Worm (Caenorhabditis elegans) whole organism, L4/young adult: ENCODE data around the gene F38B7.2.

Source experiments
- dao-5 ChIP-seq: sonication (generic microtip); optimal IDR thresholded peaks from 2 replicates; lab custom pipeline; 2016; ENCODE audit warnings: missing genotype, missing genetic modification characterization, moderate library complexity, missing compliant biosample characterization
- him-1 ChIP-seq: sonication (generic microtip); optimal IDR thresholded peaks from 2 replicates; lab custom pipeline; 2016; ENCODE audit warnings: missing genotype, missing genetic modification reagents, missing genetic modification characterization, missing compliant biosample characterization

- TF ChIP-seq dao-5 (tag; lab: Kevin White, UChicago) (no peak), him-1 (tag; lab: Kevin White, UChicago) (no peak)
Observed at ce11 chrV:11500980-11501379, 42.8 kb upstream of the F38B7.2 start.
